Fruit fly (Drosophila melanogaster) whole organism, embryonic: Measurements from ENCODE around the gene Cyp28d2.

Source experiments
- B-H1 ChIP-seq: fragments of 200-800 bp; sonication (Bioruptor generic); IDR thresholded peaks from 3 replicates; pipeline ENCODE4 v1.3.6; 2022; ENCODE audit warnings: missing biosample characterization, missing genetic modification characterization
- B-H2 ChIP-seq: fragments of 200-800 bp; sonication (Bioruptor generic); optimal IDR thresholded peaks from 2 replicates; lab custom pipeline; 2018; ENCODE audit warnings: missing biosample characterization, mild to moderate bottlenecking, missing genetic modification characterization
- CG1024 ChIP-seq: fragments of 200-800 bp; sonication (Bioruptor generic); IDR thresholded peaks from 2 replicates; pipeline ENCODE4 v1.3.6; 2022; ENCODE audit warnings: missing biosample characterization, missing genetic modification characterization
- CG10654 ChIP-seq: fragments of 200-800 bp; sonication (Bioruptor generic); optimal IDR thresholded peaks from 2 replicates; lab custom pipeline; 2016; ENCODE audit warnings: missing biosample characterization, missing genetic modification characterization
- CG14860 ChIP-seq: fragments of 200-800 bp; sonication (Bioruptor generic); IDR thresholded peaks from 3 replicates; pipeline ENCODE4 v1.3.6; 2022; ENCODE audit warnings: missing biosample characterization, missing genetic modification characterization; ENCODE audit not compliant: partially characterized antibody
- CG16863 ChIP-seq: fragments of 200-800 bp; sonication (Bioruptor generic); optimal IDR thresholded peaks from 3 replicates; lab custom pipeline; 2016; ENCODE audit warnings: missing biosample characterization, missing genetic modification characterization
- CG17912 ChIP-seq: fragments of 200-800 bp; sonication (Bioruptor generic); optimal IDR thresholded peaks from 2 replicates; lab custom pipeline; 2018; ENCODE audit warnings: missing biosample characterization, mild to moderate bottlenecking, missing genetic modification characterization
- CG2678 ChIP-seq: fragments of 200-800 bp; sonication (Bioruptor generic); optimal IDR thresholded peaks from 3 replicates; lab custom pipeline; 2019; ENCODE audit warnings: missing biosample characterization, mild to moderate bottlenecking, missing genetic modification characterization, moderate library complexity
- CG30020 ChIP-seq: fragments of 200-800 bp; optimal IDR thresholded peaks from 2 replicates; lab custom pipeline; 2019; ENCODE audit warnings: missing biosample characterization, mild to moderate bottlenecking, missing genetic modification characterization, moderate library complexity
- CG30403 ChIP-seq: fragments of 200-800 bp; sonication (Bioruptor generic); optimal IDR thresholded peaks from 3 replicates; lab custom pipeline; 2016; ENCODE audit warnings: missing biosample characterization, missing genetic modification characterization
- CG32532 ChIP-seq: fragments of 200-800 bp; sonication (Bioruptor generic); IDR thresholded peaks from 2 replicates; pipeline ENCODE4 v1.3.6; 2022; ENCODE audit warnings: missing biosample characterization, missing genetic modification characterization
- CG3847 ChIP-seq: fragments of 200-800 bp; sonication (Bioruptor generic); IDR thresholded peaks from 2 replicates; pipeline ENCODE4 v1.3.6; 2022; ENCODE audit warnings: missing biosample characterization, missing genetic modification characterization
- CG4404 ChIP-seq: fragments of 200-800 bp; sonication (Bioruptor generic); IDR thresholded peaks from 2 replicates; pipeline ENCODE4 v1.3.6; 2022; ENCODE audit warnings: missing biosample characterization, missing genetic modification characterization
- CG4820 ChIP-seq: fragments of 200-800 bp; sonication (Bioruptor generic); optimal IDR thresholded peaks from 3 replicates; lab custom pipeline; 2016; ENCODE audit warnings: missing biosample characterization, missing genetic modification characterization
- CG6765 ChIP-seq: fragments of 200-800 bp; sonication (Bioruptor generic); optimal IDR thresholded peaks from 3 replicates; lab custom pipeline; 2017; ENCODE audit warnings: missing biosample characterization, mild to moderate bottlenecking, missing genetic modification characterization
- CG6813 ChIP-seq: fragments of 200-800 bp; sonication (Bioruptor generic); optimal IDR thresholded peaks from 2 replicates; lab custom pipeline; 2017; ENCODE audit warnings: missing biosample characterization, missing genetic modification characterization, mild to moderate bottlenecking, moderate library complexity, missing genetic modification reagents
- CG8924 ChIP-seq: fragments of 200-800 bp; optimal IDR thresholded peaks from 3 replicates; lab custom pipeline; 2019; ENCODE audit warnings: missing biosample characterization, mild to moderate bottlenecking, missing genetic modification characterization, moderate library complexity
- CG9876 ChIP-seq: fragments of 200-800 bp; sonication (Bioruptor generic); optimal IDR thresholded peaks from 2 replicates; lab custom pipeline; 2016; ENCODE audit warnings: missing biosample characterization, missing genetic modification characterization
- CoRest ChIP-seq: fragments of 200-800 bp; sonication (Bioruptor generic); optimal IDR thresholded peaks from 3 replicates; lab custom pipeline; 2018; ENCODE audit warnings: missing biosample characterization, mild to moderate bottlenecking, missing genetic modification characterization, moderate library complexity
- Doc2 ChIP-seq: fragments of 200-800 bp; sonication (Bioruptor generic); IDR thresholded peaks from 2 replicates; pipeline ENCODE4 v1.3.6; 2022; ENCODE audit warnings: missing biosample characterization, missing genetic modification characterization
- Drgx ChIP-seq: fragments of 200-800 bp; sonication (Bioruptor generic); IDR thresholded peaks from 2 replicates; pipeline ENCODE4 v1.3.6; 2022; ENCODE audit warnings: missing biosample characterization, missing genetic modification characterization
- ERR ChIP-seq: fragments of 200-800 bp; sonication (Bioruptor generic); optimal IDR thresholded peaks from 2 replicates; lab custom pipeline; 2016; ENCODE audit warnings: missing biosample characterization, missing genetic modification characterization
- Ets97D ChIP-seq: fragments of 200-800 bp; sonication (Bioruptor generic); optimal IDR thresholded peaks from 3 replicates; lab custom pipeline; 2016; ENCODE audit warnings: missing biosample characterization, missing genetic modification characterization
- Hmx ChIP-seq: fragments of 200-800 bp; sonication (Bioruptor generic); optimal IDR thresholded peaks from 2 replicates; lab custom pipeline; 2016; ENCODE audit warnings: missing biosample characterization, missing genetic modification characterization
- MESR4 ChIP-seq: fragments of 200-800 bp; sonication (Bioruptor generic); optimal IDR thresholded peaks from 2 replicates; lab custom pipeline; 2018; ENCODE audit warnings: missing biosample characterization, mild to moderate bottlenecking, missing genetic modification characterization, moderate library complexity
- Max ChIP-seq: fragments of 200-800 bp; sonication (Bioruptor generic); optimal IDR thresholded peaks from 2 replicates; lab custom pipeline; 2016; ENCODE audit warnings: missing biosample characterization, mild to moderate bottlenecking, missing genetic modification characterization
- NC2α ChIP-seq: fragments of 200-800 bp; sonication (Bioruptor generic); optimal IDR thresholded peaks from 2 replicates; lab custom pipeline; 2016; ENCODE audit warnings: missing biosample characterization, missing genetic modification characterization
- Nf-YB ChIP-seq: fragments of 200-800 bp; sonication (Bioruptor generic); optimal IDR thresholded peaks from 3 replicates; lab custom pipeline; 2019; ENCODE audit warnings: missing biosample characterization, mild to moderate bottlenecking, missing genetic modification characterization, moderate library complexity
- Rx ChIP-seq: fragments of 200-800 bp; sonication (Bioruptor generic); IDR thresholded peaks from 2 replicates; pipeline ENCODE4 v1.3.6; 2022; ENCODE audit warnings: missing biosample characterization, missing genetic modification characterization
- Sin3A ChIP-seq: fragments of >200 bp; optimal IDR thresholded peaks from 2 replicates; lab custom pipeline; 2018
- Ssrp ChIP-seq: fragments of 200-800 bp; sonication (Bioruptor generic); optimal IDR thresholded peaks from 2 replicates; lab custom pipeline; 2018; ENCODE audit warnings: missing biosample characterization, mild to moderate bottlenecking, missing genetic modification characterization, moderate library complexity
- ab ChIP-seq: fragments of 200-800 bp; sonication (Bioruptor generic); optimal IDR thresholded peaks from 2 replicates; lab custom pipeline; 2016; ENCODE audit warnings: missing biosample characterization, missing genetic modification characterization
- ato ChIP-seq: fragments of 200-800 bp; sonication (Bioruptor generic); IDR thresholded peaks from 2 replicates; pipeline ENCODE4 v1.3.6; 2022; ENCODE audit warnings: missing biosample characterization, missing genetic modification characterization; ENCODE audit not compliant: partially characterized antibody
- br ChIP-seq: fragments of >200 bp; optimal IDR thresholded peaks from 2 replicates; lab custom pipeline; 2017
- cato ChIP-seq: fragments of 200-800 bp; sonication (Bioruptor generic); optimal IDR thresholded peaks from 2 replicates; lab custom pipeline; 2016; ENCODE audit warnings: missing biosample characterization, missing genetic modification characterization, borderline replicate concordance
- chm ChIP-seq: fragments of 200-800 bp; sonication (Bioruptor generic); IDR thresholded peaks from 2 replicates; pipeline ENCODE4 v1.3.6; 2022; ENCODE audit warnings: missing biosample characterization, missing genetic modification characterization
- crc ChIP-seq: fragments of 200-800 bp; sonication (Bioruptor generic); optimal IDR thresholded peaks from 2 replicates; lab custom pipeline; 2016; ENCODE audit warnings: missing biosample characterization, missing genetic modification characterization
- dm ChIP-seq: fragments of 200-800 bp; sonication (Bioruptor generic); optimal IDR thresholded peaks from 3 replicates; lab custom pipeline; 2016; ENCODE audit warnings: missing biosample characterization, missing genetic modification characterization
- ems ChIP-seq: fragments of 200-800 bp; sonication (Bioruptor generic); optimal IDR thresholded peaks from 3 replicates; lab custom pipeline; 2016; ENCODE audit warnings: missing biosample characterization, missing genetic modification characterization
- gro ChIP-seq: fragments of 200-800 bp; sonication (Bioruptor generic); optimal IDR thresholded peaks from 2 replicates; lab custom pipeline; 2016; ENCODE audit warnings: missing biosample characterization, missing genetic modification characterization
- inv ChIP-seq: fragments of 200-800 bp; sonication (Bioruptor generic); IDR thresholded peaks from 2 replicates; pipeline ENCODE4 v1.3.6; 2022; ENCODE audit warnings: missing biosample characterization, missing genetic modification characterization; ENCODE audit not compliant: partially characterized antibody
- ken ChIP-seq: fragments of 200-800 bp; sonication (Bioruptor generic); IDR thresholded peaks from 3 replicates; pipeline ENCODE4 v1.3.6; 2022; ENCODE audit warnings: missing biosample characterization, missing genetic modification characterization
- klu ChIP-seq: fragments of 200-800 bp; sonication (Bioruptor generic); IDR thresholded peaks from 2 replicates; pipeline ENCODE4 v1.3.6; 2022; ENCODE audit warnings: missing biosample characterization, missing genetic modification characterization
- pum ChIP-seq: fragments of 200-800 bp; sonication (Bioruptor generic); optimal IDR thresholded peaks from 2 replicates; lab custom pipeline; 2016; ENCODE audit warnings: missing biosample characterization, missing genetic modification characterization
- repo ChIP-seq: fragments of 200-800 bp; sonication (Bioruptor generic); optimal IDR thresholded peaks from 2 replicates; lab custom pipeline; 2016; ENCODE audit warnings: missing biosample characterization, missing genetic modification characterization
- salm ChIP-seq: fragments of 200-800 bp; sonication (Bioruptor generic); optimal IDR thresholded peaks from 2 replicates; lab custom pipeline; 2018; ENCODE audit warnings: missing biosample characterization, mild to moderate bottlenecking, missing genetic modification characterization
- sim ChIP-seq: fragments of 200-800 bp; sonication (Bioruptor generic); IDR thresholded peaks from 2 replicates; pipeline ENCODE4 v1.3.6; 2022; ENCODE audit warnings: missing biosample characterization, missing genetic modification characterization
- slou ChIP-seq: fragments of 200-800 bp; sonication (Bioruptor generic); optimal IDR thresholded peaks from 3 replicates; lab custom pipeline; 2016; ENCODE audit warnings: missing biosample characterization, missing genetic modification characterization
- sob ChIP-seq: fragments of 200-800 bp; sonication (Bioruptor generic); IDR thresholded peaks from 2 replicates; pipeline ENCODE4 v1.3.6; 2022; ENCODE audit warnings: missing biosample characterization, missing genetic modification characterization
- stc ChIP-seq: fragments of 200-800 bp; sonication (Bioruptor generic); IDR thresholded peaks from 2 replicates; pipeline ENCODE4 v1.3.6; 2022; ENCODE audit warnings: missing biosample characterization, missing genetic modification characterization
- stwl ChIP-seq: fragments of 200-800 bp; sonication (Bioruptor generic); optimal IDR thresholded peaks from 3 replicates; lab custom pipeline; 2018; ENCODE audit warnings: missing biosample characterization, mild to moderate bottlenecking, missing genetic modification characterization, moderate library complexity
- tll ChIP-seq, 2 experiments: fragments of 200-800 bp in 1 of 2; fragments of >200 bp in 1 of 2; sonication (Bioruptor generic) in 1 of 2; optimal IDR thresholded peaks; 2 replicates each; lab custom pipeline; 2017 to 2019; ENCODE audit warnings: missing biosample characterization in 2 of 2, missing genetic modification characterization in 2 of 2, mild to moderate bottlenecking in 1 of 2, moderate library complexity in 1 of 2
- wek ChIP-seq: fragments of 200-800 bp; sonication (Bioruptor generic); optimal IDR thresholded peaks from 3 replicates; lab custom pipeline; 2018; ENCODE audit warnings: missing biosample characterization, mild to moderate bottlenecking, missing genetic modification characterization, moderate library complexity

The Cyp28d2 gene

DNA sequence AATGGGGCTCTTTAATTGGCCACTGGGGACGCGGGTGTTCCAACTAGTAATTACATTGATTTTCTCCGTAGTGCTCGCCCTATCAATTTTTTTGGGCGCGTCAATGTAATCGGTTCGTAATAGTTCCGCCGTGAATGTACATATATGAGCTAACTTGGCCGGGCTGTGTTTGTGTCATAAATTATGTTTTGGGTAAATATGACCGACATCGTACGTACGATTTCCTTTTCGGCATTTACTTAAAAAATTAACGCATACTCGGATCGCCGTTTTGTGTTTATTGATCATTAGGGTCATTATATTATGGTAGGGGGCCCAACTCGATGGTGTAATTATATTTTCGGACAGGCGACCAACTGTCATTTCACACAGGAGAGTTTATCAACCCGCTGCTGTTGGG is 10.4 kb upstream of the Cyp28d2 start (continued):
- TF ChIP-seq MESR4 (GFP tag; lab: Kevin White, UChicago) (no peak), ato (GFP tag; lab: Robert Waterston, UW) (no peak), CG32532 (no peak), Ets97D (GFP tag; lab: Kevin White, UChicago) (no peak), CoRest (tag; lab: Kevin White, UChicago) (no peak), ken (GFP tag; lab: Robert Waterston, UW) (no peak), Nf-YB (GFP tag; lab: Kevin White, UChicago) (no peak), CG4404 (GFP tag; lab: Robert Waterston, UW) (no peak), repo (GFP tag; lab: Kevin White, UChicago) (no peak), CG14860 (GFP tag; lab: Robert Waterston, UW) (no peak), dm (GFP tag; lab: Kevin White, UChicago) (no peak), crc (GFP tag; lab: Kevin White, UChicago) (no peak), CG4820 (GFP tag; lab: Kevin White, UChicago) (no peak), Drgx (no peak), stc (GFP tag; lab: Robert Waterston, UW) (peak; percentile 41; the same call in 1 of the 2 replicates), CG10654 (GFP tag; lab: Kevin White, UChicago) (no peak), salm (peak; percentile 63), CG17912 (peak; percentile 13), CG9876 (GFP tag; lab: Kevin White, UChicago) (no peak), ab (GFP tag; lab: Kevin White, UChicago) (no peak), Max (GFP tag; lab: Kevin White, UChicago) (no peak), Doc2 (GFP tag; lab: Robert Waterston, UW) (no peak), slou (GFP tag; lab: Kevin White, UChicago) (no peak), Sin3A (lab: Kevin White, UChicago) (no peak), CG1024 (no peak), inv (GFP tag; lab: Robert Waterston, UW) (no peak), CG8924 (tag; lab: Kevin White, UChicago) (no peak), sob (GFP tag; lab: Robert Waterston, UW) (no peak), CG6813 (GFP tag; lab: Kevin White, UChicago) (peak; percentile 56), ems (GFP tag; lab: Kevin White, UChicago) (no peak), CG3847 (GFP tag; lab: Robert Waterston, UW) (peak; percentile 11; the same call in 1 of the 2 replicates), CG16863 (GFP tag; lab: Kevin White, UChicago) (no peak), B-H1 (no peak; the same call in 2 of the 3 replicates), NC2α (GFP tag; lab: Kevin White, UChicago) (no peak), tll (GFP tag; optimal IDR thresholded peaks at IDR 0.05; lab: Kevin White, UChicago) (no peak), cato (GFP tag; lab: Kevin White, UChicago) (no peak), pum (GFP tag; lab: Kevin White, UChicago) (no peak), CG30020 (tag; lab: Kevin White, UChicago) (no peak), ERR (GFP tag; lab: Kevin White, UChicago) (no peak), sim (no peak), B-H2 (GFP tag; lab: Kevin White, UChicago) (no peak), wek (GFP tag; lab: Kevin White, UChicago) (peak; percentile 81), CG2678 (tag; lab: Kevin White, UChicago) (no peak), Rx (no peak), klu (GFP tag; lab: Robert Waterston, UW) (no peak), Ssrp (tag; lab: Kevin White, UChicago) (no peak), CG30403 (GFP tag; lab: Kevin White, UChicago) (no peak), br (lab: Kevin White, UChicago) (no peak), chm (no peak), CG6765 (peak; percentile 64), gro (GFP tag; lab: Kevin White, UChicago) (no peak), Hmx (GFP tag; lab: Kevin White, UChicago) (no peak), stwl (tag; lab: Kevin White, UChicago) (no peak)
